Fruit fly (Drosophila melanogaster) whole organism, adult: Measurements from ENCODE around the gene Fitm.

Experiments used
- CG11617 ChIP-seq: fragments of 200-800 bp; sonication (Bioruptor generic); optimal IDR thresholded peaks from 2 replicates; lab custom pipeline; 2017; ENCODE audit warnings: mild to moderate bottlenecking, missing biosample characterization, missing genetic modification reagents, missing genetic modification characterization
- CG12768 ChIP-seq: fragments of 200-800 bp; sonication (Bioruptor generic); optimal IDR thresholded peaks from 2 replicates; lab custom pipeline; 2017; ENCODE audit warnings: missing biosample characterization, missing genetic modification characterization, mild to moderate bottlenecking, moderate library complexity, missing genetic modification reagents
- CG14711 ChIP-seq: fragments of 200-800 bp; sonication (Bioruptor generic); optimal IDR thresholded peaks from 2 replicates; lab custom pipeline; 2018; ENCODE audit warnings: missing biosample characterization, mild to moderate bottlenecking, missing genetic modification characterization, moderate library complexity
- CG1620 ChIP-seq: fragments of 200-800 bp; sonication (Bioruptor generic); optimal IDR thresholded peaks from 2 replicates; lab custom pipeline; 2016; ENCODE audit warnings: missing biosample characterization, missing genetic modification characterization
- CG33017 ChIP-seq: fragments of 200-800 bp; sonication (Bioruptor generic); optimal IDR thresholded peaks from 2 replicates; lab custom pipeline; 2018; ENCODE audit warnings: missing biosample characterization, mild to moderate bottlenecking, missing genetic modification characterization, moderate library complexity
- CG5204 ChIP-seq: fragments of 200-800 bp; sonication (Bioruptor generic); optimal IDR thresholded peaks from 2 replicates; lab custom pipeline; 2016; ENCODE audit warnings: missing biosample characterization, missing genetic modification characterization
- CG7045 ChIP-seq: fragments of 200-800 bp; sonication (Bioruptor generic); optimal IDR thresholded peaks from 2 replicates; lab custom pipeline; 2017; ENCODE audit warnings: missing biosample characterization, mild to moderate bottlenecking, missing genetic modification characterization
- CG7101 ChIP-seq: fragments of 200-800 bp; sonication (Bioruptor generic); optimal IDR thresholded peaks from 2 replicates; lab custom pipeline; 2018; ENCODE audit warnings: missing biosample characterization, mild to moderate bottlenecking, missing genetic modification characterization, moderate library complexity
- Clk ChIP-seq: fragments of 200-800 bp; sonication (Bioruptor generic); optimal IDR thresholded peaks from 2 replicates; lab custom pipeline; 2017; ENCODE audit warnings: missing biosample characterization, missing genetic modification characterization
- Crg-1 ChIP-seq: fragments of 200-800 bp; sonication (Bioruptor generic); optimal IDR thresholded peaks from 2 replicates; lab custom pipeline; 2016; ENCODE audit warnings: missing biosample characterization, missing genetic modification characterization
- Hr96 ChIP-seq: fragments of 200-800 bp; sonication (Bioruptor generic); optimal IDR thresholded peaks from 2 replicates; lab custom pipeline; 2016; ENCODE audit warnings: missing biosample characterization, missing genetic modification characterization
- Mnt ChIP-seq: fragments of 200-800 bp; sonication (Bioruptor generic); optimal IDR thresholded peaks from 2 replicates; lab custom pipeline; 2016; ENCODE audit warnings: missing biosample characterization, mild to moderate bottlenecking, missing genetic modification characterization
- bab1 ChIP-seq: fragments of 200-800 bp; sonication (Bioruptor generic); optimal IDR thresholded peaks from 3 replicates; lab custom pipeline; 2019; ENCODE audit warnings: missing biosample characterization, mild to moderate bottlenecking, missing genetic modification characterization, moderate library complexity
- cic ChIP-seq: fragments of 200-800 bp; sonication (Bioruptor generic); optimal IDR thresholded peaks from 2 replicates; lab custom pipeline; 2017; ENCODE audit warnings: missing biosample characterization, mild to moderate bottlenecking, missing genetic modification characterization, moderate library complexity
- cnc ChIP-seq, 2 experiments: fragments of >200 bp; optimal IDR thresholded peaks; 2 replicates each; lab custom pipeline; 2017
- kay ChIP-seq: fragments of 200-800 bp; sonication (Bioruptor generic); peaks from one replicate; lab custom pipeline; 2016; ENCODE audit warnings: missing biosample characterization, missing genetic modification characterization, borderline replicate concordance
- ovo ChIP-seq: fragments of 200-800 bp; sonication (Bioruptor generic); optimal IDR thresholded peaks from 2 replicates; lab custom pipeline; 2016; ENCODE audit warnings: missing biosample characterization, missing genetic modification characterization
- pad ChIP-seq: fragments of 200-800 bp; sonication (Bioruptor generic); optimal IDR thresholded peaks from 3 replicates; lab custom pipeline; 2017; ENCODE audit warnings: missing biosample characterization, missing genetic modification characterization, mild to moderate bottlenecking, moderate library complexity, missing genetic modification reagents
- tj ChIP-seq: fragments of 200-800 bp; sonication (Bioruptor generic); optimal IDR thresholded peaks from 3 replicates; lab custom pipeline; 2017; ENCODE audit warnings: missing biosample characterization, mild to moderate bottlenecking, missing genetic modification characterization, moderate library complexity
- toe ChIP-seq: fragments of 200-800 bp; sonication (Bioruptor generic); optimal IDR thresholded peaks from 2 replicates; lab custom pipeline; 2016; ENCODE audit warnings: missing biosample characterization, missing genetic modification characterization

Fitm gene

DNA sequence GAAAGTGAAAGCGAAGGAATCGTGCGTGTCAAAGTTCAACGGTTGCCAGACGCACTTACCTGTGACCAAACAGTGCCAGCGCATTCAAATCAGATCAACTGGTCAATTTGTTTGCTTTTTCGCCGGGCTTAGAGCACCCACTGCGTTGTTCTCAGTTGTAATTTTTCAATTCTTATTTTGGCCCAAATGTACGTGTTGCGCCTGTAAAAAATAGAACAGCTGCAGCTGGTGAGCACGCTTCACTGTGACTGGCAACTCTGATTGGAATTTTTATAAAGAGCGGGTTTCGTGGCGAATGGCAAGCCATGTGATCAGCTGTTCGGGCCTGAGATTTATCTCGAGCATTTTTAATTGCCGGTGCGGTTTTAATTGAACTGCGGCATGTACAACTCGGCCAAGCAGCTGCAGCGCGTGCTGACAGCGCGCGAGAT lies at the start of gene Fitm, which contains the start of gene AlaRS-m:
TSS of gene Fitm (minus strand) at position 250 of the 431 bp plus-strand sequence.
TSS of gene AlaRS-m (plus strand) at position 285 of the 431 bp plus-strand sequence.
- TF ChIP-seq CG1620 (GFP tag; lab: Kevin White, UChicago) (no peak), tj (GFP tag; lab: Kevin White, UChicago) (peak; percentile 24), cic (peak; percentile 9), CG14711 (peak; percentile 14), CG7045 (GFP tag; lab: Kevin White, UChicago) (no peak), kay (GFP tag; lab: Kevin White, UChicago) (no peak), CG11617 (GFP tag; lab: Kevin White, UChicago) (peak; percentile 22), CG12768 (GFP tag; lab: Kevin White, UChicago) (no peak), Mnt (GFP tag; lab: Kevin White, UChicago) (peak; percentile 31), bab1 (peak; percentile 21), CG33017 (tag; lab: Kevin White, UChicago) (no peak), pad (GFP tag; lab: Kevin White, UChicago) (no peak)

DNA sequence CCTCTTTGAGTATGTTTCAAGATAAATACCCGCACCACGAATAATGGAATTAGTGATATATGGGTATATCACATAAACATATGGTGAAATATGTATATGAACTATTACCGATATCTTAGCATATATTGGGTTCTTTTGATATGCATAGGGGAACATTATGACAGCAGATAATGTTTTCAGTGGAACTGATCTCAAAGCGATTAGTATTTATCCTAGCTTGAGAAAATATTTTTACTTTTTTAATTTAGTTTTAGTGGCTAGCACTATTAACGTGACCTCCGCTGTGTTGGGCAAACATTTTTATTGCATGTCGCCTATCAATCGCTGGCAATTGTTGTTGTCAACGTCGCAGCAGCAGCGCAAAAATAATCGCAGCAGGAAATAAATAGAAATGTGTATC lies 42.5 kb upstream of the Fitm start:
- TF ChIP-seq Hr96 (GFP tag; lab: Kevin White, UChicago) = no peak
- TF ChIP-seq bab1 = peak; percentile 29
- TF ChIP-seq CG14711 = peak; percentile 7
- TF ChIP-seq tj (GFP tag; lab: Kevin White, UChicago) = peak; percentile 2
- TF ChIP-seq CG5204 (GFP tag; lab: Kevin White, UChicago) = no peak
- no peak for TF ChIP-seq CG12768 (GFP tag; lab: Kevin White, UChicago)
- TF ChIP-seq Clk (GFP tag; lab: Kevin White, UChicago) = no peak
- TF ChIP-seq Mnt (GFP tag; lab: Kevin White, UChicago) = no peak
- TF ChIP-seq cic = no peak

dm6 chr3L:5187572-5187934 lies 41.7 kb upstream of the Fitm start:
- TF ChIP-seq cnc (optimal IDR thresholded peaks at IDR 0.05; lab: Kevin White, UChicago) (no peak), bab1 (peak; percentile 80), CG5204 (GFP tag; lab: Kevin White, UChicago) (peak; percentile 22), tj (GFP tag; lab: Kevin White, UChicago) (no peak), Clk (GFP tag; lab: Kevin White, UChicago) (no peak), toe (GFP tag; lab: Kevin White, UChicago) (no peak), CG7101 (tag; lab: Kevin White, UChicago) (peak; percentile 38), Hr96 (GFP tag; lab: Kevin White, UChicago) (no peak), CG7045 (GFP tag; lab: Kevin White, UChicago) (no peak), CG14711 (peak; percentile 71)

dm6 chr3L:5186807-5187571 lies 41.1 kb upstream of the Fitm start:
- TF ChIP-seq cnc (optimal IDR thresholded peaks at IDR 0.05; lab: Kevin White, UChicago) (no peak), Mnt (GFP tag; lab: Kevin White, UChicago) (no peak), Crg-1 (peak; percentile 7), Hr96 (GFP tag; lab: Kevin White, UChicago) (peak; percentile 41), CG7101 (tag; lab: Kevin White, UChicago) (peak; percentile 65), CG11617 (GFP tag; lab: Kevin White, UChicago) (peak; percentile 53), bab1 (peak; percentile 14), CG5204 (GFP tag; lab: Kevin White, UChicago) (peak; percentile 24), ovo (GFP tag; lab: Kevin White, UChicago) (peak; percentile 32), Clk (GFP tag; lab: Kevin White, UChicago) (peak; percentile 40), tj (GFP tag; lab: Kevin White, UChicago) (peak; percentile 10), CG7045 (GFP tag; lab: Kevin White, UChicago) (peak; percentile 73), CG14711 (peak; percentile 71), CG12768 (GFP tag; lab: Kevin White, UChicago) (peak; percentile 51), CG33017 (tag; lab: Kevin White, UChicago) (peak; percentile 77), CG1620 (GFP tag; lab: Kevin White, UChicago) (no peak), kay (GFP tag; lab: Kevin White, UChicago) (peak; percentile 70), pad (GFP tag; lab: Kevin White, UChicago) (peak; percentile 80), toe (GFP tag; lab: Kevin White, UChicago) (peak; percentile 47), cic (peak; percentile 69)

DNA sequence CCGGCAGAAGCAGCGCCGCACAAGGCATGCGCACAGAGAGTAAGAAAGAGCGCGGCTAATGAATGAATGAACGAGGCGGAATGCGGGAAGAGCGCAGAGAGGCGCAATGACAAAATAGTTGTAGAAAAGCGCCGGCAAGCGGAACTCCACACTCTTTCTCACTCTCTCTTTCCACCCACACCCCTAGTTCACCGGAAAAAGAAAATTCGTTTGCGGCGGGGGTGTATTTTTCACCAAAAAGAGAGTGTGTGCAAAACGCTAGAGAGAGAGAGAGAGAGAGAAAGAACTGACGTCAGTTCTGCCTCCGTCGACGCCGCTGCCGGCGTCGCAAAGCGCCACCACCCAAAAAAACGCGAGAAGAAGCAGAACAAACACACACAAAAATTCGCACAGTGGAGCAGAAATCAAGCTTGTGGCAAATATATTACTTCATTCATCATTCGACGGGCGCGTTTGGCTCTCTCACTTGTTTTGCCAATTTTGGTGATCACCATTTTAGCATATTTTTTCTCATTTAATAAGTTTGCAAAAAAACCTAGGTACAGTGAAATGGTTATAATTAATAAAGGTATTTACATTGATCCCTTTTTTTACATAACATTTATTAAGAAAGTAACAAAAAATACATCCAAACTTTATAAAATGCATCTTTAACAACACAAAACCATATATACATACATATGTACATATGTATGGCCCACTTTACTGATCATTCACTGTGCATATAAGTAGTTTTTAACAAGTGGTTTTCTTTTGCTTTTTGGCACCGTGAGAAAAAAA lies 39.2 kb upstream of the Fitm start:
- no peak for TF ChIP-seq ovo (GFP tag; lab: Kevin White, UChicago)
- TF ChIP-seq CG7045 (GFP tag; lab: Kevin White, UChicago) = no peak
- TF ChIP-seq Mnt (GFP tag; lab: Kevin White, UChicago) = no peak
- TF ChIP-seq CG12768 (GFP tag; lab: Kevin White, UChicago) = no peak
- no peak for TF ChIP-seq Clk (GFP tag; lab: Kevin White, UChicago)
- TF ChIP-seq tj (GFP tag; lab: Kevin White, UChicago) = peak; percentile 37
- TF ChIP-seq cic = peak; percentile 83
- no peak for TF ChIP-seq CG14711
- TF ChIP-seq Crg-1 = no peak
- peak; percentile 48 for TF ChIP-seq pad (GFP tag; lab: Kevin White, UChicago)
- TF ChIP-seq bab1 = no peak
